Worm (Caenorhabditis elegans): Measurements from ENCODE around the gene snf-11.

- no peak for TF ChIP-seq ama-1 (optimal IDR thresholded peaks at IDR 0.05)
- no peak for TF ChIP-seq unc-55 (GFP tag; optimal IDR thresholded peaks at IDR 0.05)
- TF ChIP-seq T23F11.4 (GFP tag; optimal IDR thresholded peaks at IDR 0.05), result no peak
- TF ChIP-seq sox-4 (tag; optimal IDR thresholded peaks at IDR 0.05), result no peak
- TF ChIP-seq elt-2 (tag; optimal IDR thresholded peaks at IDR 0.05), result no peak
- TF ChIP-seq nhr-232 (tag; optimal IDR thresholded peaks at IDR 0.05), result no peak
- no peak for TF ChIP-seq F13H6.1 (tag; optimal IDR thresholded peaks at IDR 0.05)
- no peak for TF ChIP-seq dmd-4 (tag; optimal IDR thresholded peaks at IDR 0.05; ENCODE audit: borderline replicate concordance)
- TF ChIP-seq elt-4 (tag; optimal IDR thresholded peaks at IDR 0.05), result no peak
Observed at ce11 chrV:11302698-11303097, 5.5 kb downstream of the snf-11 start, which contains the start of gene srh-46.
